Worm (Caenorhabditis elegans) whole organism, late embryonic: ENCODE data around the gene ncs-5.

ENCODE experiments used
- K09A11.1 ChIP-seq: sonication (generic microtip); optimal IDR thresholded peaks from 2 replicates; lab custom pipeline; 2017; ENCODE audit warnings: antibody characterized with exemption, mild to moderate bottlenecking, missing genetic modification characterization, missing compliant biosample characterization; ENCODE audit not compliant: insufficient read depth
- ceh-48 ChIP-seq: sonication (generic microtip); optimal IDR thresholded peaks from 2 replicates; lab custom pipeline; 2016; ENCODE audit warnings: missing genetic modification characterization, inconsistent platforms, missing compliant biosample characterization
- hlh-6 ChIP-seq: sonication (generic microtip); optimal IDR thresholded peaks from 2 replicates; lab custom pipeline; 2016; ENCODE audit warnings: missing genotype, missing genetic modification characterization, missing compliant biosample characterization
- madf-2 ChIP-seq: sonication (generic microtip); optimal IDR thresholded peaks from 2 replicates; lab custom pipeline; 2017; ENCODE audit warnings: missing genetic modification characterization, missing compliant biosample characterization
- nfya-1 ChIP-seq: sonication (generic microtip); optimal IDR thresholded peaks from 2 replicates; lab custom pipeline; 2017; ENCODE audit warnings: missing genetic modification characterization, mild to moderate bottlenecking, missing compliant biosample characterization, antibody characterized with exemption, moderate library complexity
- pax-1 ChIP-seq: fragments of 150-350 bp; optimal IDR thresholded peaks from 2 replicates; lab custom pipeline; 2014; ENCODE audit warnings: missing biosample characterization, missing genetic modification characterization
- pha-2 ChIP-seq: sonication (generic microtip); optimal IDR thresholded peaks from 2 replicates; lab custom pipeline; 2017; ENCODE audit warnings: mild to moderate bottlenecking, missing genetic modification characterization, missing compliant biosample characterization
- pha-4 ChIP-seq: fragments of 150-350 bp; optimal IDR thresholded peaks from 2 replicates; lab custom pipeline; 2018; ENCODE audit warnings: missing biosample characterization, missing genetic modification reagents, missing genetic modification characterization
- pqm-1 ChIP-seq: sonication (generic microtip); optimal IDR thresholded peaks from 2 replicates; lab custom pipeline; 2016; ENCODE audit warnings: missing genetic modification characterization, missing compliant biosample characterization

ce11 chrV:18848578-18848977 is 29.0 kb downstream of the ncs-5 start:
- TF ChIP-seq pax-1 (tag; lab: Kevin White, UChicago) (no peak), pqm-1 (no peak), pha-4 (tag; lab: Kevin White, UChicago) (no peak), ceh-48 (tag; lab: Kevin White, UChicago) (no peak), nfya-1 (tag; lab: Kevin White, UChicago) (no peak), madf-2 (tag; lab: Kevin White, UChicago) (no peak), K09A11.1 (tag; lab: Kevin White, UChicago) (no peak), hlh-6 (tag; lab: Kevin White, UChicago) (no peak), pha-2 (tag; lab: Kevin White, UChicago) (no peak)
